Worm (Caenorhabditis elegans): ENCODE measurements around the gene ZK632.12.

The ZK632.12 gene

DNA sequence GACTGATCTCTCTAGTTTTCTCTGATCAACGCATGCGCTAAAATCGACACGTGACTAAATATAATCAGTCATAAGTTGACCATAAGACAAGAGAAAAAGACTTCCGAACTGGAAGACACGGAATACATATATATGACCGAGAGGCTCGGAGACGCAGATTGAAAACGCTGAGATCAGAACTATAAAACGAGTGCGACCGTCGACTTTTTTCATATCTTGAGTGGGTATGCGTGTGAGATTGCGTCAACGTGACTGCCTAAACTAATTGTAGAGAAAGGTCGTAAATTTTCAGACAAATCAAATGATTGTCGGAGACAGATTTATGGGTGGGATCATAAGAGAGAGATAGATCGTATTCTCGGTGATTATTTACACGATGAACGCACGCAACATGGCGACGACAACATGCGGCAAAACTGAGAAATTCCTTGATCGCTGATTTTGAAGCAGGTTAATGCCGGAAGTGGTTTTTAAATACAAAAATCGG is 23.0 kb upstream of the ZK632.12 start (continued):
- TF ChIP-seq nhr-71 (tag; optimal IDR thresholded peaks at IDR 0.05), result peak; percentile 71

DNA sequence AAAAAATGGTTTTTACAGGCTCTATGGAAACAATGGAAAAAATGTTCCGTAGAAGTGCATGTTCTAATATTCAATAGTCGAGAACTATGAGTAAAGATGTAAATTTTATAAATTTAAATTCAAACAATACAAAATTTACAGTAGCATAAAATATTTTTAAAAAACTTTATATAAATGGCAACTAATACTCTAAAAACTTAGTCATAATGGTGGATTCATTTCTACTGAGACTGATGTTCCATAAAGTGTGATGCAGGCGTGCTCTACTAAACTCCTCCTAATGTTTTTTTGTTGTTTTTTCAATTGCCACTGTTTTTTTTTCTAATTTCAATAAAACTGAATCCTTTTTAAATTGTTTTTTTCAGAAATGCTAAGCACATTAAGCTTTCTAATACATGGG is 22.4 kb upstream of the ZK632.12 start, which contains the start of gene gtap-2:
gtap-2 (plus strand) TSS at position 366 of the 400 bp plus-strand sequence.
- no peak for TF ChIP-seq xbp-1 (tag; optimal IDR thresholded peaks at IDR 0.05)
- no peak for TF ChIP-seq fkh-4 (tag; optimal IDR thresholded peaks at IDR 0.05; ENCODE audit: borderline replicate concordance)
- peak; percentile 54 for TF ChIP-seq nhr-47 (tag; optimal IDR thresholded peaks at IDR 0.05)
- TF ChIP-seq nhr-28 (tag; optimal IDR thresholded peaks at IDR 0.05), result no peak
- no peak for TF ChIP-seq Y116A8C.19 (tag; optimal IDR thresholded peaks at IDR 0.05; ENCODE audit: borderline replicate concordance)
- no peak for TF ChIP-seq alr-1 (tag; optimal IDR thresholded peaks at IDR 0.05; ENCODE audit: borderline replicate concordance)
- no peak for TF ChIP-seq nhr-77 (tag; optimal IDR thresholded peaks at IDR 0.05)
- peak in 1 of 3 experiments; percentile 37 for TF ChIP-seq dpl-1 (GFP tag; optimal IDR thresholded peaks at IDR 0.05)
- no peak for TF ChIP-seq unc-130 (tag; optimal IDR thresholded peaks at IDR 0.05)
- TF ChIP-seq lin-39 (tag; optimal IDR thresholded peaks at IDR 0.05), result no peak
- peak; percentile 17 to 27 for TF ChIP-seq efl-1 (optimal IDR thresholded peaks at IDR 0.05)
- TF ChIP-seq efl-1 (GFP tag; optimal IDR thresholded peaks at IDR 0.05 in 1 of 2), result no peak
- no peak for TF ChIP-seq fos-1 (tag; optimal IDR thresholded peaks at IDR 0.05)
- TF ChIP-seq F16B12.6 (tag; optimal IDR thresholded peaks at IDR 0.05), result no peak
- TF ChIP-seq sox-4 (tag; optimal IDR thresholded peaks at IDR 0.05), result peak; percentile 1
- TF ChIP-seq lin-15B (tag; optimal IDR thresholded peaks at IDR 0.05), result no peak
- no peak for TF ChIP-seq irx-1 (tag; optimal IDR thresholded peaks at IDR 0.05)
- TF ChIP-seq unc-98 (GFP tag; IDR thresholded peaks at IDR 0.05), result peak; percentile 38; the same call in 1 of the 2 replicates
- TF ChIP-seq mep-1 (tag; optimal IDR thresholded peaks at IDR 0.05), result no peak
- peak; percentile 8 to 29 for TF ChIP-seq lin-35 (GFP tag; optimal IDR thresholded peaks at IDR 0.05)
- no peak for TF ChIP-seq nhr-76 (tag; optimal IDR thresholded peaks at IDR 0.05)
- TF ChIP-seq fkh-10 (GFP tag; optimal IDR thresholded peaks at IDR 0.05), result no peak
- TF ChIP-seq pax-3 (tag; optimal IDR thresholded peaks at IDR 0.05), result peak; percentile 61
- TF ChIP-seq lin-13 (GFP tag; optimal IDR thresholded peaks at IDR 0.05), result no peak
- no peak for TF ChIP-seq nhr-84 (tag; optimal IDR thresholded peaks at IDR 0.05)
- TF ChIP-seq mef-2 (tag; optimal IDR thresholded peaks at IDR 0.05), result no peak
- TF ChIP-seq lsy-2 (tag; optimal IDR thresholded peaks at IDR 0.05), result peak; percentile 44 to 83
- TF ChIP-seq hlh-4 (tag; optimal IDR thresholded peaks at IDR 0.05), result no peak
- no peak for TF ChIP-seq jun-1 (tag; optimal IDR thresholded peaks at IDR 0.05)
- TF ChIP-seq swsn-7 (tag; optimal IDR thresholded peaks at IDR 0.05), result no peak
- TF ChIP-seq egl-13 (tag; optimal IDR thresholded peaks at IDR 0.05), result peak; percentile 32
- peak; percentile 14 for TF ChIP-seq C04F5.9 (tag; optimal IDR thresholded peaks at IDR 0.05)
- no peak for TF ChIP-seq tbx-2 (tag; optimal IDR thresholded peaks at IDR 0.05)
- no peak for TF ChIP-seq ceh-63 (GFP tag; optimal IDR thresholded peaks at IDR 0.05)
- TF ChIP-seq nhr-12 (tag; optimal IDR thresholded peaks at IDR 0.05), result no peak
- no peak for TF ChIP-seq ces-1 (GFP tag; optimal IDR thresholded peaks at IDR 0.05)
- no peak for TF ChIP-seq nhr-19 (GFP tag; conservative IDR thresholded peaks at IDR 0.05)
- peak; percentile 9 for TF ChIP-seq snu-23 (GFP tag; optimal IDR thresholded peaks at IDR 0.05)
- no peak for TF ChIP-seq unc-30 (tag; optimal IDR thresholded peaks at IDR 0.05)
- no peak for TF ChIP-seq zip-4 (GFP tag; optimal IDR thresholded peaks at IDR 0.05)
- TF ChIP-seq C16A3.4 (tag; optimal IDR thresholded peaks at IDR 0.05), result peak; percentile 45
- no peak for TF ChIP-seq vab-15 (tag; optimal IDR thresholded peaks at IDR 0.05)
- TF ChIP-seq blmp-1 (tag; optimal IDR thresholded peaks at IDR 0.05), result no peak
- peak; percentile 34 for TF ChIP-seq snpc-4 (tag; optimal IDR thresholded peaks at IDR 0.05)
- TF ChIP-seq ets-5 (GFP tag; IDR thresholded peaks at IDR 0.05), result no peak
- TF ChIP-seq ceh-88 (GFP tag; IDR thresholded peaks at IDR 0.05), result no peak
- TF ChIP-seq ceh-90 (tag; optimal IDR thresholded peaks at IDR 0.05), result peak; percentile 55
- TF ChIP-seq nhr-20 (tag; optimal IDR thresholded peaks at IDR 0.05), result peak; percentile 12
- peak; percentile 47 for TF ChIP-seq fkh-8 (tag; optimal IDR thresholded peaks at IDR 0.05)
- no peak for TF ChIP-seq pag-3 (tag; optimal IDR thresholded peaks at IDR 0.05; ENCODE audit: borderline replicate concordance, insufficient read depth)
- TF ChIP-seq C34B4.2 (tag; optimal IDR thresholded peaks at IDR 0.05), result no peak

Measured in whole organism, L1 larva.